Worm (Caenorhabditis elegans) whole organism, L2 larva: Measurements from ENCODE around the gene egl-36.

Experiments
- aly-2 ChIP-seq: fragments of 150-350 bp; optimal IDR thresholded peaks from 2 replicates; lab custom pipeline; 2014; ENCODE audit warnings: missing biosample characterization, missing genetic modification characterization
- blmp-1 ChIP-seq: sonication (generic microtip); optimal IDR thresholded peaks from 2 replicates; lab custom pipeline; 2017; ENCODE audit warnings: missing genetic modification characterization, mild to moderate bottlenecking, missing compliant biosample characterization, antibody characterized with exemption, moderate library complexity; ENCODE audit not compliant: insufficient read depth
- ceh-82 ChIP-seq: fragments of 150-350 bp; optimal IDR thresholded peaks from 2 replicates; lab custom pipeline; 2014; ENCODE audit warnings: missing biosample characterization, missing genetic modification characterization
- egl-27 ChIP-seq: sonication (generic microtip); optimal IDR thresholded peaks from 3 replicates; lab custom pipeline; 2017; ENCODE audit warnings: missing biosample characterization, missing genetic modification reagents, missing genetic modification characterization
- fos-1 ChIP-seq: fragments of 150-350 bp; optimal IDR thresholded peaks from 2 replicates; lab custom pipeline; 2014; ENCODE audit warnings: missing biosample characterization, missing genetic modification characterization
- lin-13 ChIP-seq: fragments of 150-350 bp; optimal IDR thresholded peaks from 2 replicates; lab custom pipeline; 2014; ENCODE audit warnings: missing biosample characterization, missing genetic modification reagents, missing genetic modification characterization
- mdl-1 ChIP-seq, 2 experiments: fragments of 150-350 bp in 1 of 2; sonication (generic microtip) in 1 of 2; optimal IDR thresholded peaks; 2 replicates each; lab custom pipeline; 2017; ENCODE audit warnings: missing biosample characterization in 2 of 2, missing genetic modification characterization in 2 of 2
- nhr-10 ChIP-seq: sonication (generic microtip); optimal IDR thresholded peaks from 2 replicates; lab custom pipeline; 2017; ENCODE audit warnings: missing biosample characterization, missing genetic modification characterization
- nhr-11 ChIP-seq: fragments of 150-350 bp; optimal IDR thresholded peaks from 2 replicates; lab custom pipeline; 2014; ENCODE audit warnings: missing biosample characterization, missing genetic modification characterization
- nhr-12 ChIP-seq: fragments of 150-350 bp; optimal IDR thresholded peaks from 2 replicates; lab custom pipeline; 2014; ENCODE audit warnings: missing biosample characterization, missing genetic modification characterization
- nhr-237 ChIP-seq: fragments of 150-350 bp; optimal IDR thresholded peaks from 2 replicates; lab custom pipeline; 2014; ENCODE audit warnings: missing biosample characterization, missing genetic modification characterization
- snpc-4 ChIP-seq: fragments of 150-350 bp; optimal IDR thresholded peaks from 2 replicates; lab custom pipeline; 2014; ENCODE audit warnings: missing biosample characterization, missing genetic modification characterization
- unc-39 ChIP-seq: fragments of 150-350 bp; optimal IDR thresholded peaks from 2 replicates; lab custom pipeline; 2014; ENCODE audit warnings: missing biosample characterization, missing genetic modification characterization
- zag-1 ChIP-seq: fragments of 150-350 bp; optimal IDR thresholded peaks from 2 replicates; lab custom pipeline; 2014; ENCODE audit warnings: missing biosample characterization, missing genetic modification characterization

- TF ChIP-seq mdl-1 (tag; optimal IDR thresholded peaks at IDR 0.05; lab: Kevin White, UChicago) (no peak), nhr-237 (no peak), fos-1 (tag; lab: Kevin White, UChicago) (no peak), nhr-12 (no peak), ceh-82 (tag; lab: Kevin White, UChicago) (no peak), nhr-11 (tag; lab: Kevin White, UChicago) (no peak), snpc-4 (tag; lab: Kevin White, UChicago) (no peak), zag-1 (tag; lab: Kevin White, UChicago) (no peak), nhr-10 (tag; lab: Kevin White, UChicago) (no peak), aly-2 (tag; lab: Kevin White, UChicago) (no peak), unc-39 (no peak), blmp-1 (tag; lab: Kevin White, UChicago) (no peak), lin-13 (GFP tag; lab: Kevin White, UChicago) (no peak), egl-27 (tag; lab: Kevin White, UChicago) (no peak)
Measured at ce11 chrX:10769232-10769738, 35.2 kb downstream of the egl-36 start, which contains the start of gene sma-9.
